Worm (Caenorhabditis elegans): ENCODE results near the gene C17E7.4.

DNA sequence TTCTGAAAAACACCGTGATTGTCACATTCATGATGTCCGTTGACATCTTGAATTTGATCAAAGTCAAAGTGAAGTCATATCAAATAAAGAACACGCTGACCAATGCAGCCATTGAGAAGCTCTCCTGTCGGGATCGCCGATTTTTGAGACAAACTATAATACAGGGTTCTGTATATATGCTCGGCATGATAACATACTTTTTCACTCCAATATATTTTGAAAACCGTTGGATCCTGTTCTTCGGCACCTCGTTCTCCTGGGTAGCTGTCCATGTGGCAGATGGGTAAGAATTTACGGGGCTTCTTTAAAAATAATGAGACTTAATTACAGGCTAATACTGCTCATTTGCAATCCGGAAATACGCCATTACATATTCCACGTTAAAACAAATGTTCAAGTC lies 29.9 kb downstream of the C17E7.4 start:
- TF ChIP-seq nhr-11 (tag; optimal IDR thresholded peaks at IDR 0.05) (no peak), ztf-11 (tag; optimal IDR thresholded peaks at IDR 0.05) (no peak), nhr-28 (tag; optimal IDR thresholded peaks at IDR 0.05) (no peak), lin-13 (GFP tag; optimal IDR thresholded peaks at IDR 0.05) (no peak), mdl-1 (tag; optimal IDR thresholded peaks at IDR 0.05) (no peak)
